Fruit fly (Drosophila melanogaster) whole organism, adult: ENCODE data around the gene CG44428.
A peak's percentile ranks its signal among the peaks of the same experiment; 100 is the strongest.

Experiments
- CG11617 ChIP-seq: fragments of 200-800 bp; sonication (Bioruptor generic); optimal IDR thresholded peaks from 2 replicates; lab custom pipeline; 2017; ENCODE audit warnings: mild to moderate bottlenecking, missing biosample characterization, missing genetic modification reagents, missing genetic modification characterization
- CG12768 ChIP-seq: fragments of 200-800 bp; sonication (Bioruptor generic); optimal IDR thresholded peaks from 2 replicates; lab custom pipeline; 2017; ENCODE audit warnings: missing biosample characterization, missing genetic modification characterization, mild to moderate bottlenecking, moderate library complexity, missing genetic modification reagents
- CG14711 ChIP-seq: fragments of 200-800 bp; sonication (Bioruptor generic); optimal IDR thresholded peaks from 2 replicates; lab custom pipeline; 2018; ENCODE audit warnings: missing biosample characterization, mild to moderate bottlenecking, missing genetic modification characterization, moderate library complexity
- CG1620 ChIP-seq: fragments of 200-800 bp; sonication (Bioruptor generic); optimal IDR thresholded peaks from 2 replicates; lab custom pipeline; 2016; ENCODE audit warnings: missing biosample characterization, missing genetic modification characterization
- CG33017 ChIP-seq: fragments of 200-800 bp; sonication (Bioruptor generic); optimal IDR thresholded peaks from 2 replicates; lab custom pipeline; 2018; ENCODE audit warnings: missing biosample characterization, mild to moderate bottlenecking, missing genetic modification characterization, moderate library complexity
- CG5204 ChIP-seq: fragments of 200-800 bp; sonication (Bioruptor generic); optimal IDR thresholded peaks from 2 replicates; lab custom pipeline; 2016; ENCODE audit warnings: missing biosample characterization, missing genetic modification characterization
- CG7045 ChIP-seq: fragments of 200-800 bp; sonication (Bioruptor generic); optimal IDR thresholded peaks from 2 replicates; lab custom pipeline; 2017; ENCODE audit warnings: missing biosample characterization, mild to moderate bottlenecking, missing genetic modification characterization
- CG7101 ChIP-seq: fragments of 200-800 bp; sonication (Bioruptor generic); optimal IDR thresholded peaks from 2 replicates; lab custom pipeline; 2018; ENCODE audit warnings: missing biosample characterization, mild to moderate bottlenecking, missing genetic modification characterization, moderate library complexity
- Clk ChIP-seq: fragments of 200-800 bp; sonication (Bioruptor generic); optimal IDR thresholded peaks from 2 replicates; lab custom pipeline; 2017; ENCODE audit warnings: missing biosample characterization, missing genetic modification characterization
- Crg-1 ChIP-seq: fragments of 200-800 bp; sonication (Bioruptor generic); optimal IDR thresholded peaks from 2 replicates; lab custom pipeline; 2016; ENCODE audit warnings: missing biosample characterization, missing genetic modification characterization
- Hr96 ChIP-seq: fragments of 200-800 bp; sonication (Bioruptor generic); optimal IDR thresholded peaks from 2 replicates; lab custom pipeline; 2016; ENCODE audit warnings: missing biosample characterization, missing genetic modification characterization
- Mnt ChIP-seq: fragments of 200-800 bp; sonication (Bioruptor generic); optimal IDR thresholded peaks from 2 replicates; lab custom pipeline; 2016; ENCODE audit warnings: missing biosample characterization, mild to moderate bottlenecking, missing genetic modification characterization
- bab1 ChIP-seq: fragments of 200-800 bp; sonication (Bioruptor generic); optimal IDR thresholded peaks from 3 replicates; lab custom pipeline; 2019; ENCODE audit warnings: missing biosample characterization, mild to moderate bottlenecking, missing genetic modification characterization, moderate library complexity
- cic ChIP-seq: fragments of 200-800 bp; sonication (Bioruptor generic); optimal IDR thresholded peaks from 2 replicates; lab custom pipeline; 2017; ENCODE audit warnings: missing biosample characterization, mild to moderate bottlenecking, missing genetic modification characterization, moderate library complexity
- cnc ChIP-seq, 2 experiments: fragments of >200 bp; optimal IDR thresholded peaks; 2 replicates each; lab custom pipeline; 2017
- kay ChIP-seq: fragments of 200-800 bp; sonication (Bioruptor generic); peaks from one replicate; lab custom pipeline; 2016; ENCODE audit warnings: missing biosample characterization, missing genetic modification characterization, borderline replicate concordance
- ovo ChIP-seq: fragments of 200-800 bp; sonication (Bioruptor generic); optimal IDR thresholded peaks from 2 replicates; lab custom pipeline; 2016; ENCODE audit warnings: missing biosample characterization, missing genetic modification characterization
- pad ChIP-seq: fragments of 200-800 bp; sonication (Bioruptor generic); optimal IDR thresholded peaks from 3 replicates; lab custom pipeline; 2017; ENCODE audit warnings: missing biosample characterization, missing genetic modification characterization, mild to moderate bottlenecking, moderate library complexity, missing genetic modification reagents
- tj ChIP-seq: fragments of 200-800 bp; sonication (Bioruptor generic); optimal IDR thresholded peaks from 3 replicates; lab custom pipeline; 2017; ENCODE audit warnings: missing biosample characterization, mild to moderate bottlenecking, missing genetic modification characterization, moderate library complexity
- toe ChIP-seq: fragments of 200-800 bp; sonication (Bioruptor generic); optimal IDR thresholded peaks from 2 replicates; lab custom pipeline; 2016; ENCODE audit warnings: missing biosample characterization, missing genetic modification characterization

Gene CG44428

DNA sequence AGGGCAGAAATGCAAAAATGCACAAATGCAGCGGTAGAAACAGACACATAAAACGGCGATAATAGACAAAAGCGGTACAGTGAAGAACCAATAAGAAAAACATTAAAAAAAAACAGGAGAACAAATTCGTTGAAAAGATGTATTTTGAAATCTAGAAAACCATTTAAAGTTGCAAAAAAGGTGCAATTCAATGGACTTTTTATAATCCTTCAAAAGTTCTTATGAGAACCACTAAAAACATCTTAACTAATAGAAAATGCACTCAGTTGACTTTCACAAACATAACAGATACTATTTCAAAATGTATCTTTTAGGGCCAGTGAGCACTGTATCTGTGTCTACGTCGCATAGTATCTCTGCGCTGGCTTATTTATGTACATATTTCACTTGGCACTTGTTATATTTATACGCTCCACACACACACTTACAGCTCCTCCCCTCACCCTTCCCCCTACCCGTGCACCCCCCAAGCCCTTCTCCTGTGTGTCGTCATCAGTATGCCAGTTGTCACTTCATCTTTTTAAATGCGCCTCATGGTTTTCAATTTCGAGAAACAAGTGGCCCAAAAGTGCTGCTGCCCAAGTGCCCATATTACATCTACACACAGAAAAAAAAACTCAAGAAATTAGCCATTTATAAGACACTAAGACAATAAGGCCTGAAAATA, 35.6 kb upstream of the CG44428 start:
- TF ChIP-seq Clk, result no peak
- TF ChIP-seq Mnt (GFP tag; lab: Kevin White, UChicago), result no peak
- TF ChIP-seq toe (GFP tag; lab: Kevin White, UChicago), result peak; percentile 5
- peak; percentile 45 for TF ChIP-seq tj (GFP tag; lab: Kevin White, UChicago)
- TF ChIP-seq cnc (optimal IDR thresholded peaks at IDR 0.05; lab: Kevin White, UChicago), result no peak
- TF ChIP-seq CG11617 (GFP tag; lab: Kevin White, UChicago), result no peak
- no peak for TF ChIP-seq kay (GFP tag; lab: Kevin White, UChicago)
- TF ChIP-seq bab1 (GFP tag; lab: Kevin White, UChicago), result peak; percentile 39
- no peak for TF ChIP-seq cic
- TF ChIP-seq pad (GFP tag; lab: Kevin White, UChicago), result no peak
- peak; percentile 11 for TF ChIP-seq CG7101 (tag; lab: Kevin White, UChicago)

DNA sequence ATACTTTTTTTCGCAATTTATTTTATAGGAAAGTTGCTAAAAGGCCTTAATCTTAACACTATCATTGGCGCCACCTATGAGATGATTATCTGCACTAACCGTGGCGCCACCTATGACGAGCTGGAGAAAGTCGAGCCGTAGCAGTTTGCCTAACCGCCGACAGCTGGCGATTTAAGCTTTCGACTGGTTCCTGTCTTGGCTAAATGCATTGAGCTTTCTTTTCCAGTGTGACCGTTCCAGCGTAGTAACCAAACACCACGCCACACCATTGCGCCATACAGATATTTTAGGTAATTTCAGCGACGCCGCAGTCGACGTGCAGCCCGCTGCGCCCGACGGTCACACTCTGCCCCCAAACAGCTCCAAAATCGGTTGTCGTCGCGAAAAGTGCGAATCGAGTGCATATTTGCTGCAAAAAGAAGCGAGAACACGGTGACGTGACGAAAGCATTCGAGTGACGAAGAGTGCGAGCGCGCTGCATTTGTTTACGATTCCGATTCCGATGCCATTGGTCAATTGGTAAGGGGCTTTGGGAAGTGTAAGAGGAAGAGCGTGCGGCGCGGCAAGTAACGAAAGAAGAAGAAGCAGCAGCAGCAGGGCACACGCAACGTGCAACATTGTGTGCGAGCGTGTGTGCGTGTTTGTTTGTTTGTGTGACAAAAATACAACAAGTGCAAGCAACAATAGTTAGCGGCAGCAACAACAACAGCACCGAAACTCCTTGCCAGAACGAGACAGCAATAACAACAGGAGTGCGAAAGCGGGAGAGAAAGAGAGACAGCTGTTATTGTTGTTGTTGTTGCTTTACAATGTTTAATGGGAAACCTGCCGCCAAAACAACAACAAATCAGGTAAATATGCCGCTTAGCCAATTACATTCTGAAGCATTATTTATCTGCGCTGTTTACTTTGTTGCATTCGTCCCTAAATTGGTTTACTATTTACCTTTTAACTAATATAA, 33.7 kb upstream of the CG44428 start, which contains the start of the genes CG46311 and Tpst:
Gene CG46311, plus strand, starts transcription at position 341 of the 961 bp plus-strand sequence.
Gene Tpst, plus strand, starts transcription at position 341 of the 961 bp plus-strand sequence.
- peak; percentile 73 for TF ChIP-seq Hr96
- TF ChIP-seq Crg-1 (GFP tag; lab: Kevin White, UChicago), result peak; percentile 71
- TF ChIP-seq CG1620 (GFP tag; lab: Kevin White, UChicago), result peak; percentile 62
- no peak for TF ChIP-seq CG7045 (GFP tag; lab: Kevin White, UChicago)
- peak; percentile 1 for TF ChIP-seq CG5204 (GFP tag; lab: Kevin White, UChicago)
- TF ChIP-seq ovo (GFP tag; lab: Kevin White, UChicago), result peak; percentile 36
- TF ChIP-seq tj (GFP tag; lab: Kevin White, UChicago), result peak; percentile 69
- TF ChIP-seq Mnt (GFP tag; lab: Kevin White, UChicago), result peak; percentile 54
- TF ChIP-seq bab1 (GFP tag; lab: Kevin White, UChicago), result peak; percentile 92
- no peak for TF ChIP-seq CG33017 (tag; lab: Kevin White, UChicago)
- no peak for TF ChIP-seq Clk
- no peak for TF ChIP-seq cnc (optimal IDR thresholded peaks at IDR 0.05; lab: Kevin White, UChicago)
- no peak for TF ChIP-seq kay (GFP tag; lab: Kevin White, UChicago)
- no peak for TF ChIP-seq CG11617 (GFP tag; lab: Kevin White, UChicago)
- TF ChIP-seq pad (GFP tag; lab: Kevin White, UChicago), result peak; percentile 36
- TF ChIP-seq CG12768 (GFP tag; lab: Kevin White, UChicago), result no peak
- TF ChIP-seq cic, result peak; percentile 45
- peak; percentile 59 for TF ChIP-seq CG7101 (tag; lab: Kevin White, UChicago)
- peak; percentile 22 for TF ChIP-seq CG14711
- TF ChIP-seq toe (GFP tag; lab: Kevin White, UChicago), result peak; percentile 16

DNA sequence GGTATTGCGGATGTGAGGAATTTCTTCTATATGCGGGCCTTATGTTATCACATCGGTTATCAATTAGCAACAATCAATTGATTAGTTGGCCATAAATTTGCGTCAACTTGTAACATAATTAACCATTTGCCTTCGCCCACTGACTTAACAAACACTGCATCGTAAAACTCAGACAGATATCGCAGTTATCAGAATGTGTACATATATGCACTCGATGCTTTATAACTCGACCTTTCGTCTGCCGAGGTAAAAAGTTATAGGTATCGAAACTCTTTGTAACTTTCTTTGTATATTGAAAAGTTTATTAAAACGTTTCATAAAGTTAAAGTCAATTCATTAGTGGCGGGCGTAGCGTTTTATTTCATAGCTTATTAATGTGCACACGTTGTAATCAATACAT, 33.0 kb upstream of the CG44428 start:
- TF ChIP-seq kay (GFP tag; lab: Kevin White, UChicago), result peak; percentile 54
- no peak for TF ChIP-seq CG1620 (GFP tag; lab: Kevin White, UChicago)

dm6 chrX:13561371-13561770, 31.3 kb upstream of the CG44428 start, which contains the start of gene CG32633:
TSS of gene CG32633 (plus strand) at chrX:13561671.
- TF ChIP-seq CG1620 (GFP tag; lab: Kevin White, UChicago) (no peak), ovo (GFP tag; lab: Kevin White, UChicago) (no peak), pad (GFP tag; lab: Kevin White, UChicago) (no peak), CG11617 (GFP tag; lab: Kevin White, UChicago) (no peak)

dm6 chrX:13556172-13556571, 26.1 kb upstream of the CG44428 start, which contains the start of gene CG32631:
TSS of gene CG32631 (plus strand) at chrX:13556472.
- TF ChIP-seq tj (GFP tag; lab: Kevin White, UChicago) (no peak), CG14711 (no peak), CG12768 (GFP tag; lab: Kevin White, UChicago) (no peak), toe (GFP tag; lab: Kevin White, UChicago) (no peak), Crg-1 (GFP tag; lab: Kevin White, UChicago) (no peak), bab1 (GFP tag; lab: Kevin White, UChicago) (no peak), kay (GFP tag; lab: Kevin White, UChicago) (no peak)

dm6 chrX:13555700-13556099, 25.7 kb upstream of the CG44428 start, which contains the start of gene CG11816:
TSS of gene CG11816 (minus strand) at chrX:13555800.
- TF ChIP-seq CG12768 (GFP tag; lab: Kevin White, UChicago), result no peak
- no peak for TF ChIP-seq cnc (optimal IDR thresholded peaks at IDR 0.05; lab: Kevin White, UChicago)
- no peak for TF ChIP-seq tj (GFP tag; lab: Kevin White, UChicago)
- TF ChIP-seq CG7101 (tag; lab: Kevin White, UChicago), result no peak
- no peak for TF ChIP-seq CG7045 (GFP tag; lab: Kevin White, UChicago)
- no peak for TF ChIP-seq CG33017 (tag; lab: Kevin White, UChicago)
- TF ChIP-seq toe (GFP tag; lab: Kevin White, UChicago), result no peak
- TF ChIP-seq CG5204 (GFP tag; lab: Kevin White, UChicago), result no peak
- TF ChIP-seq kay (GFP tag; lab: Kevin White, UChicago), result no peak
- TF ChIP-seq CG11617 (GFP tag; lab: Kevin White, UChicago), result no peak
- TF ChIP-seq CG1620 (GFP tag; lab: Kevin White, UChicago), result no peak
- no peak for TF ChIP-seq Clk
- TF ChIP-seq Hr96, result no peak
- no peak for TF ChIP-seq Crg-1 (GFP tag; lab: Kevin White, UChicago)
- TF ChIP-seq CG14711, result no peak
